Fruit fly (Drosophila melanogaster): ENCODE results near the gene Ptip.

Gene Ptip

dm6 chr3L:13993742-13994719 is 34.9 kb downstream of the Ptip start, which contains the start of gene CtsK1 (continued):
- peak; percentile 24 for TF ChIP-seq Sox100B (GFP tag; optimal IDR thresholded peaks at IDR 0.05)
- TF ChIP-seq CG9727 (GFP tag; optimal IDR thresholded peaks at IDR 0.05), result peak; percentile 12
- TF ChIP-seq Aef1 (GFP tag; IDR thresholded peaks at IDR 0.05), result no peak
- TF ChIP-seq HHEX (GFP tag; optimal IDR thresholded peaks at IDR 0.05), result no peak
- no peak for TF ChIP-seq Fer1 (GFP tag; optimal IDR thresholded peaks at IDR 0.05)
- peak; percentile 58 for TF ChIP-seq CG12659 (GFP tag; optimal IDR thresholded peaks at IDR 0.05)
- peak; percentile 47; the same call in 1 of the 2 replicates for TF ChIP-seq sna (GFP tag; IDR thresholded peaks at IDR 0.05; ENCODE audit: partially characterized antibody)
- no peak for TF ChIP-seq NC2α (GFP tag; optimal IDR thresholded peaks at IDR 0.05)
- TF ChIP-seq Dip3 (GFP tag; optimal IDR thresholded peaks at IDR 0.05), result no peak
- no peak for TF ChIP-seq gcm (GFP tag; optimal IDR thresholded peaks at IDR 0.05)
- no peak for TF ChIP-seq CG30431 (GFP tag; optimal IDR thresholded peaks at IDR 0.05)
- peak; percentile 54 for TF ChIP-seq nom (GFP tag; optimal IDR thresholded peaks at IDR 0.05)
- peak; percentile 11 for TF ChIP-seq CG17385 (GFP tag; optimal IDR thresholded peaks at IDR 0.05)
- no peak for TF ChIP-seq CG4328 (GFP tag; optimal IDR thresholded peaks at IDR 0.05)
- no peak for TF ChIP-seq dpn (GFP tag; optimal IDR thresholded peaks at IDR 0.05)
- TF ChIP-seq Hr78 (GFP tag; optimal IDR thresholded peaks at IDR 0.05), result no peak
- TF ChIP-seq sens-2 (GFP tag; IDR thresholded peaks at IDR 0.05), result no peak
- TF ChIP-seq H2.0 (GFP tag; IDR thresholded peaks at IDR 0.05), result no peak
- no peak for TF ChIP-seq yki (optimal IDR thresholded peaks at IDR 0.05)
- 0 out of 3 replicates have a peak, but pooled peaks have one; percentile 54 for TF ChIP-seq CG34422 (GFP tag; IDR thresholded peaks at IDR 0.05)
- TF ChIP-seq emc (GFP tag; optimal IDR thresholded peaks at IDR 0.05), result no peak
- TF ChIP-seq stwl (tag; optimal IDR thresholded peaks at IDR 0.05), result peak; percentile 98
- no peak for TF ChIP-seq eyg (GFP tag; optimal IDR thresholded peaks at IDR 0.05)
- no peak for TF ChIP-seq CG17186 (GFP tag; optimal IDR thresholded peaks at IDR 0.05)
- peak; percentile 78 for TF ChIP-seq Doc3 (GFP tag; IDR thresholded peaks at IDR 0.05; ENCODE audit: partially characterized antibody)
- TF ChIP-seq C15 (GFP tag; IDR thresholded peaks at IDR 0.05), result no peak
- peak; percentile 77 for TF ChIP-seq Sry-δ (GFP tag; optimal IDR thresholded peaks at IDR 0.05)
- TF ChIP-seq CG12744 (GFP tag; optimal IDR thresholded peaks at IDR 0.05), result no peak
- no peak for TF ChIP-seq CG33213 (GFP tag; optimal IDR thresholded peaks at IDR 0.05)
- no peak for TF ChIP-seq CG11093 (GFP tag; IDR thresholded peaks at IDR 0.05)
- TF ChIP-seq her (GFP tag; optimal IDR thresholded peaks at IDR 0.05), result no peak
- no peak for TF ChIP-seq NFAT (GFP tag; IDR thresholded peaks at IDR 0.05)
- TF ChIP-seq CG18476 (GFP tag; optimal IDR thresholded peaks at IDR 0.05), result no peak
- TF ChIP-seq CG11085 (GFP tag; IDR thresholded peaks at IDR 0.05), result no peak
- TF ChIP-seq amos (GFP tag; IDR thresholded peaks at IDR 0.05; ENCODE audit: partially characterized antibody), result peak; percentile 69
- peak; percentile 84 for TF ChIP-seq CG11696 (GFP tag; IDR thresholded peaks at IDR 0.05)
- no peak; the same call in 1 of the 2 replicates for TF ChIP-seq ranshi (GFP tag; IDR thresholded peaks at IDR 0.05)
- peak; percentile 36; the same call in 1 of the 3 replicates for TF ChIP-seq Dbx (GFP tag; IDR thresholded peaks at IDR 0.05)
- no peak for TF ChIP-seq Fer2 (tag; optimal IDR thresholded peaks at IDR 0.05)
- TF ChIP-seq B-H2 (GFP tag; optimal IDR thresholded peaks at IDR 0.05), result no peak
- no peak for TF ChIP-seq hth (optimal IDR thresholded peaks at IDR 0.05)
- 0 out of 2 replicates have a peak, but pooled peaks have one; percentile 18 for TF ChIP-seq sob (GFP tag; IDR thresholded peaks at IDR 0.05)
- no peak for TF ChIP-seq CG11398 (GFP tag; optimal IDR thresholded peaks at IDR 0.05)
- TF ChIP-seq bowl (GFP tag; IDR thresholded peaks at IDR 0.05), result no peak
- TF ChIP-seq ash1 (GFP tag; optimal IDR thresholded peaks at IDR 0.05), result no peak
- peak; percentile 53; the same call in 1 of the 3 replicates for TF ChIP-seq HLH4C (GFP tag; IDR thresholded peaks at IDR 0.05; ENCODE audit: partially characterized antibody)
- TF ChIP-seq bsh (GFP tag; optimal IDR thresholded peaks at IDR 0.05), result peak in 1 of 2 experiments; percentile 29
- TF ChIP-seq phol (tag; optimal IDR thresholded peaks at IDR 0.05), result peak; percentile 29
- peak; percentile 20 for TF ChIP-seq CG30403 (GFP tag; optimal IDR thresholded peaks at IDR 0.05)
